Fruit fly (Drosophila melanogaster) whole organism, pupa: Measurements from ENCODE around the gene CG16717.

ENCODE experiments used
- CG32121 ChIP-seq: fragments of 200-800 bp; sonication (Bioruptor generic); IDR thresholded peaks from 2 replicates; pipeline ENCODE4 v1.3.6; 2022; ENCODE audit warnings: missing biosample characterization, missing genetic modification characterization
- CG34367 ChIP-seq: fragments of 200-800 bp; sonication (Bioruptor generic); optimal IDR thresholded peaks from 2 replicates; lab custom pipeline; 2018; ENCODE audit warnings: missing biosample characterization, mild to moderate bottlenecking, missing genetic modification characterization
- CG4496 ChIP-seq: fragments of 200-800 bp; sonication (Bioruptor generic); IDR thresholded peaks from 3 replicates; pipeline ENCODE4 v1.3.6; 2022; ENCODE audit warnings: missing biosample characterization, missing genetic modification characterization
- EcR ChIP-seq: fragments of 200-800 bp; sonication (Bioruptor generic); optimal IDR thresholded peaks from 3 replicates; lab custom pipeline; 2019; ENCODE audit warnings: missing biosample characterization, missing genetic modification characterization, mild to moderate bottlenecking, moderate library complexity, missing genetic modification reagents
- rn ChIP-seq: fragments of 200-800 bp; sonication (Bioruptor generic); IDR thresholded peaks from 2 replicates; pipeline ENCODE4 v1.3.6; 2022; ENCODE audit warnings: missing biosample characterization, missing genetic modification characterization

DNA sequence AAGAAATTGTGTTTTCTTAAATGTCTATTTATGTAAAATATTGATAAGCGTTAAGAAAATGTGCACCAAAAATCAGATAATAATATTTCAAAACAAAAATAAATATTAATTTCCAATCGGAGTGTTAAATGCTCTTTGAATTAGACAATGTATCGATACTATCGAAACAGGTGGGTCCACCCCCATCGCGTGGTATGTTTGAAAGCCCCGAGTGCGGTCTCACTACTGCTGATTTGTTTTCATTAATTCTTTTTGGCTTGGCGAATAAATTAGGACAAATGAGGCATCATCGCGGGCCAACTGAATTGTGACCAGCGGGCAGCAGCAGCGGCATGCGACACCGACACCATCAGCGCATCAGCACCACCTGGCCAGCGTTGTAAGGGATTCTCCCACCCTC is 47.7 kb downstream of the CG16717 start, which contains the start of gene Naa60:
- no peak for TF ChIP-seq EcR
- TF ChIP-seq rn (GFP tag; lab: Robert Waterston, UW): no peak
- no peak for TF ChIP-seq CG4496 (GFP tag; lab: Robert Waterston, UW)
- TF ChIP-seq CG32121 (GFP tag; lab: Robert Waterston, UW): no peak
- TF ChIP-seq CG34367 (tag; lab: Kevin White, UChicago): no peak
